Worm (Caenorhabditis elegans) whole organism, L4 larva: ENCODE measurements around the gene srh-63.

Experiments used
- R02D3.7 ChIP-seq: fragments of 150-350 bp; sonication (generic microtip); optimal IDR thresholded peaks from 3 replicates; lab custom pipeline; 2014; ENCODE audit warnings: missing biosample characterization, missing genetic modification characterization
- skn-1 ChIP-seq: fragments of 150-350 bp; optimal IDR thresholded peaks from 2 replicates; lab custom pipeline; 2014; ENCODE audit warnings: missing biosample characterization, missing genetic modification characterization
- ztf-11 ChIP-seq: fragments of 150-350 bp; optimal IDR thresholded peaks from 2 replicates; lab custom pipeline; 2014; ENCODE audit warnings: missing biosample characterization, missing genetic modification characterization

DNA sequence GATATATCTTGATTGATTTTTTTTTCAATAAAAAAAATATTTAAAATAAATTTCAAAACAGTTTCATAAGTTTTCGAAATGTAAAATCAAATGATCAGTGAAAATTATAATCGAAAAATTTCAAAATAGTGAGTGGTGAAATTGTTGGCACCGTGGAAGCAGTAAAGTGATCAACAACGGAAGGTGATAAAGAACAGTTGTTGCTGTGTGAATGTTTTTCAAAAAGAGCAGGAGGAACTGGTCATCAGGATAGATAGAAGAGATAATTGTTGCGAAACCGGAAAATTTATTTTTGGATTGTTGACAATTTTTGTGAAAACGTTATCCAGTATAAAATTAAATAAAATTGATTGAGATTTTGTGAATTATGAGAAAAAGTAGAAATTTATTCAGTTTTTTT is 17.6 kb upstream of the srh-63 start:
- TF ChIP-seq ztf-11 (tag; lab: Kevin White, UChicago) (no peak), R02D3.7 (tag; lab: Kevin White, UChicago) (no peak), skn-1 (tag; lab: Kevin White, UChicago) (no peak)
